Fruit fly (Drosophila melanogaster) whole organism, embryonic: ENCODE data around the gene CG15337.

Experiments used
- Antp ChIP-seq: fragments of 200-800 bp; sonication (Bioruptor generic); optimal IDR thresholded peaks from 3 replicates; lab custom pipeline; 2016; ENCODE audit warnings: missing biosample characterization, missing genetic modification characterization
- CG10462 ChIP-seq: fragments of 200-800 bp; sonication (Bioruptor generic); optimal IDR thresholded peaks from 2 replicates; lab custom pipeline; 2016; ENCODE audit warnings: missing biosample characterization, missing genetic modification characterization
- CG10959 ChIP-seq: fragments of 200-800 bp; sonication (Bioruptor generic); IDR thresholded peaks from 2 replicates; pipeline ENCODE4 v1.3.6; 2022; ENCODE audit warnings: missing biosample characterization, missing genetic modification characterization
- CG11723 ChIP-seq: fragments of 200-800 bp; sonication (Bioruptor generic); optimal IDR thresholded peaks from 2 replicates; lab custom pipeline; 2017; ENCODE audit warnings: missing biosample characterization, mild to moderate bottlenecking, missing genetic modification characterization
- CG12391 ChIP-seq: fragments of 200-800 bp; sonication (Bioruptor generic); optimal IDR thresholded peaks from 3 replicates; lab custom pipeline; 2018; ENCODE audit warnings: missing biosample characterization, mild to moderate bottlenecking, missing genetic modification characterization, moderate library complexity
- CG14441 ChIP-seq: fragments of 200-800 bp; sonication (Bioruptor generic); IDR thresholded peaks from 2 replicates; pipeline ENCODE4 v1.3.6; 2022; ENCODE audit warnings: missing biosample characterization, missing genetic modification characterization
- CG15011 ChIP-seq: fragments of 200-800 bp; sonication (Bioruptor generic); optimal IDR thresholded peaks from 3 replicates; lab custom pipeline; 2018; ENCODE audit warnings: missing biosample characterization, mild to moderate bottlenecking, missing genetic modification characterization
- CG17385 ChIP-seq: fragments of 200-800 bp; sonication (Bioruptor generic); optimal IDR thresholded peaks from 3 replicates; lab custom pipeline; 2018; ENCODE audit warnings: missing biosample characterization, mild to moderate bottlenecking, missing genetic modification characterization
- CG30431 ChIP-seq: fragments of 200-800 bp; sonication (Bioruptor generic); optimal IDR thresholded peaks from 2 replicates; lab custom pipeline; 2017; ENCODE audit warnings: missing biosample characterization, missing genetic modification characterization
- CG3163 ChIP-seq: fragments of 200-800 bp; sonication (Bioruptor generic); optimal IDR thresholded peaks from 3 replicates; lab custom pipeline; 2016; ENCODE audit warnings: missing biosample characterization, missing genetic modification characterization
- CG33213 ChIP-seq: fragments of 200-800 bp; sonication (Bioruptor generic); optimal IDR thresholded peaks from 3 replicates; lab custom pipeline; 2016; ENCODE audit warnings: missing biosample characterization, missing genetic modification characterization
- CG3838 ChIP-seq: fragments of 200-800 bp; sonication (Bioruptor generic); optimal IDR thresholded peaks from 3 replicates; lab custom pipeline; 2016; ENCODE audit warnings: missing biosample characterization, missing genetic modification characterization
- CG6813 ChIP-seq: fragments of 200-800 bp; sonication (Bioruptor generic); optimal IDR thresholded peaks from 2 replicates; lab custom pipeline; 2017; ENCODE audit warnings: missing biosample characterization, missing genetic modification characterization, mild to moderate bottlenecking, moderate library complexity, missing genetic modification reagents
- CG7928 ChIP-seq: fragments of 200-800 bp; sonication (Bioruptor generic); optimal IDR thresholded peaks from 2 replicates; lab custom pipeline; 2017; ENCODE audit warnings: missing biosample characterization, mild to moderate bottlenecking, missing genetic modification characterization
- CG7963 ChIP-seq: fragments of 200-800 bp; sonication (Bioruptor generic); IDR thresholded peaks from 3 replicates; pipeline ENCODE4 v1.3.6; 2022; ENCODE audit warnings: missing biosample characterization, missing genetic modification characterization; ENCODE audit not compliant: partially characterized antibody
- CG8765 ChIP-seq: fragments of 200-800 bp; sonication (Bioruptor generic); IDR thresholded peaks from 2 replicates; pipeline ENCODE4 v1.3.6; 2022; ENCODE audit warnings: missing biosample characterization, missing genetic modification characterization
- CG9215 ChIP-seq: fragments of 200-800 bp; sonication (Bioruptor generic); IDR thresholded peaks from 2 replicates; pipeline ENCODE4 v1.3.6; 2022; ENCODE audit warnings: missing biosample characterization, missing genetic modification characterization
- CG9797 ChIP-seq: fragments of 200-800 bp; sonication (Bioruptor generic); optimal IDR thresholded peaks from 3 replicates; lab custom pipeline; 2018; ENCODE audit warnings: missing biosample characterization, mild to moderate bottlenecking, missing genetic modification characterization
- D ChIP-seq, 2 experiments: fragments of 200-800 bp in 1 of 2; fragments of >200 bp in 1 of 2; sonication (Bioruptor generic) in 1 of 2; optimal IDR thresholded peaks; 2 replicates in 1 of 2; 3 replicates in 1 of 2; lab custom pipeline; 2017; ENCODE audit warnings: mild to moderate bottlenecking in 1 of 2, missing biosample characterization in 1 of 2, missing genetic modification characterization in 1 of 2, missing genetic modification reagents in 1 of 2
- D19B ChIP-seq: fragments of 200-800 bp; sonication (Bioruptor generic); optimal IDR thresholded peaks from 2 replicates; lab custom pipeline; 2017; ENCODE audit warnings: missing biosample characterization, mild to moderate bottlenecking, missing genetic modification characterization
- Dip3 ChIP-seq: fragments of 200-800 bp; sonication (Bioruptor generic); optimal IDR thresholded peaks from 3 replicates; lab custom pipeline; 2016; ENCODE audit warnings: missing biosample characterization, missing genetic modification characterization
- Gug ChIP-seq: fragments of 200-800 bp; sonication (Bioruptor generic); IDR thresholded peaks from 4 replicates; pipeline ENCODE4 v1.3.6; 2022; ENCODE audit warnings: missing biosample characterization, missing genetic modification characterization
- Kr ChIP-seq: fragments of 200-800 bp; sonication (Bioruptor generic); optimal IDR thresholded peaks from 2 replicates; lab custom pipeline; 2017; ENCODE audit warnings: missing biosample characterization, mild to moderate bottlenecking, missing genetic modification characterization
- Lhr ChIP-seq: fragments of 200-800 bp; sonication (Bioruptor generic); optimal IDR thresholded peaks from 3 replicates; lab custom pipeline; 2017; ENCODE audit warnings: mild to moderate bottlenecking, missing biosample characterization, missing genetic modification reagents, missing genetic modification characterization
- NFAT ChIP-seq: fragments of 200-800 bp; sonication (Bioruptor generic); IDR thresholded peaks from 2 replicates; pipeline ENCODE4 v1.3.6; 2022; ENCODE audit warnings: missing biosample characterization, missing genetic modification characterization
- Oli ChIP-seq: fragments of 200-800 bp; sonication (Bioruptor generic); optimal IDR thresholded peaks from 2 replicates; lab custom pipeline; 2018; ENCODE audit warnings: missing biosample characterization, mild to moderate bottlenecking, missing genetic modification characterization, moderate library complexity
- Rx ChIP-seq: fragments of 200-800 bp; sonication (Bioruptor generic); IDR thresholded peaks from 2 replicates; pipeline ENCODE4 v1.3.6; 2022; ENCODE audit warnings: missing biosample characterization, missing genetic modification characterization
- Side ChIP-seq: fragments of 200-800 bp; sonication (Bioruptor generic); optimal IDR thresholded peaks from 2 replicates; lab custom pipeline; 2016; ENCODE audit warnings: missing biosample characterization, missing genetic modification characterization
- btn ChIP-seq: fragments of 200-800 bp; sonication (Bioruptor generic); optimal IDR thresholded peaks from 2 replicates; lab custom pipeline; 2016; ENCODE audit warnings: missing biosample characterization, missing genetic modification characterization
- caup ChIP-seq: fragments of 200-800 bp; sonication (Bioruptor generic); optimal IDR thresholded peaks from 3 replicates; lab custom pipeline; 2017; ENCODE audit warnings: missing biosample characterization, mild to moderate bottlenecking, missing genetic modification characterization, moderate library complexity; ENCODE audit not compliant: severe bottlenecking
- chm ChIP-seq: fragments of 200-800 bp; sonication (Bioruptor generic); IDR thresholded peaks from 2 replicates; pipeline ENCODE4 v1.3.6; 2022; ENCODE audit warnings: missing biosample characterization, missing genetic modification characterization
- dmrt99B ChIP-seq: fragments of 200-800 bp; sonication (Bioruptor generic); optimal IDR thresholded peaks from 2 replicates; lab custom pipeline; 2018; ENCODE audit warnings: missing biosample characterization, mild to moderate bottlenecking, missing genetic modification characterization, moderate library complexity
- eyg ChIP-seq: fragments of 200-800 bp; sonication (Bioruptor generic); optimal IDR thresholded peaks from 3 replicates; lab custom pipeline; 2016; ENCODE audit warnings: missing biosample characterization, missing genetic modification characterization
- gem ChIP-seq: fragments of 200-800 bp; sonication (Bioruptor generic); optimal IDR thresholded peaks from 2 replicates; lab custom pipeline; 2019; ENCODE audit warnings: missing biosample characterization, mild to moderate bottlenecking, missing genetic modification characterization, moderate library complexity
- her ChIP-seq: fragments of 200-800 bp; sonication (Bioruptor generic); optimal IDR thresholded peaks from 2 replicates; lab custom pipeline; 2016; ENCODE audit warnings: missing biosample characterization, missing genetic modification characterization
- lilli ChIP-seq: fragments of 200-800 bp; sonication (Bioruptor generic); optimal IDR thresholded peaks from 3 replicates; lab custom pipeline; 2016; ENCODE audit warnings: missing biosample characterization, missing genetic modification characterization
- nerfin-2 ChIP-seq: fragments of 200-800 bp; sonication (Bioruptor generic); IDR thresholded peaks from 2 replicates; pipeline ENCODE4 v1.3.6; 2022; ENCODE audit warnings: missing biosample characterization, missing genetic modification characterization; ENCODE audit not compliant: partially characterized antibody
- odd ChIP-seq: fragments of 200-800 bp; sonication (Bioruptor generic); optimal IDR thresholded peaks from 2 replicates; lab custom pipeline; 2017; ENCODE audit warnings: missing biosample characterization, mild to moderate bottlenecking, missing genetic modification characterization
- org-1 ChIP-seq: fragments of 200-800 bp; sonication (Bioruptor generic); optimal IDR thresholded peaks from 2 replicates; lab custom pipeline; 2017; ENCODE audit warnings: missing biosample characterization, missing genetic modification characterization
- phol ChIP-seq: fragments of 200-800 bp; sonication (Bioruptor generic); optimal IDR thresholded peaks from 3 replicates; lab custom pipeline; 2018; ENCODE audit warnings: missing biosample characterization, mild to moderate bottlenecking, missing genetic modification characterization, moderate library complexity
- pros ChIP-seq: fragments of 200-800 bp; sonication (Bioruptor generic); optimal IDR thresholded peaks from 3 replicates; lab custom pipeline; 2019; ENCODE audit warnings: missing biosample characterization, mild to moderate bottlenecking, missing genetic modification characterization, moderate library complexity
- ranshi ChIP-seq: fragments of 200-800 bp; sonication (Bioruptor generic); IDR thresholded peaks from 2 replicates; pipeline ENCODE4 v1.3.6; 2022; ENCODE audit warnings: missing biosample characterization, missing genetic modification characterization
- sisA ChIP-seq: fragments of 200-800 bp; sonication (Bioruptor generic); IDR thresholded peaks from 2 replicates; pipeline ENCODE4 v1.3.6; 2022; ENCODE audit warnings: missing biosample characterization, missing genetic modification characterization
- slou ChIP-seq: fragments of 200-800 bp; sonication (Bioruptor generic); optimal IDR thresholded peaks from 3 replicates; lab custom pipeline; 2016; ENCODE audit warnings: missing biosample characterization, missing genetic modification characterization
- twi ChIP-seq: fragments of 200-800 bp; optimal IDR thresholded peaks from 2 replicates; lab custom pipeline; 2019; ENCODE audit warnings: missing biosample characterization, mild to moderate bottlenecking, missing genetic modification characterization, moderate library complexity
- vnd ChIP-seq: fragments of 200-800 bp; sonication (Bioruptor generic); IDR thresholded peaks from 3 replicates; pipeline ENCODE4 v1.3.6; 2022; ENCODE audit warnings: missing biosample characterization, missing genetic modification characterization; ENCODE audit not compliant: partially characterized antibody
- wek ChIP-seq: fragments of 200-800 bp; sonication (Bioruptor generic); optimal IDR thresholded peaks from 3 replicates; lab custom pipeline; 2018; ENCODE audit warnings: missing biosample characterization, mild to moderate bottlenecking, missing genetic modification characterization, moderate library complexity
- wor ChIP-seq: fragments of 200-800 bp; sonication (Bioruptor generic); IDR thresholded peaks from 2 replicates; pipeline ENCODE4 v1.3.6; 2022; ENCODE audit warnings: missing biosample characterization, missing genetic modification characterization
- yki ChIP-seq: fragments of >200 bp; optimal IDR thresholded peaks from 3 replicates; lab custom pipeline; 2018
- zen2 ChIP-seq: fragments of 200-800 bp; sonication (Bioruptor generic); IDR thresholded peaks from 3 replicates; pipeline ENCODE4 v1.3.6; 2022; ENCODE audit warnings: missing biosample characterization, missing genetic modification characterization; ENCODE audit not compliant: partially characterized antibody
- zf30C ChIP-seq: fragments of 200-800 bp; sonication (Bioruptor generic); optimal IDR thresholded peaks from 3 replicates; lab custom pipeline; 2018; ENCODE audit warnings: missing biosample characterization, mild to moderate bottlenecking, missing genetic modification characterization

The CG15337 gene

DNA sequence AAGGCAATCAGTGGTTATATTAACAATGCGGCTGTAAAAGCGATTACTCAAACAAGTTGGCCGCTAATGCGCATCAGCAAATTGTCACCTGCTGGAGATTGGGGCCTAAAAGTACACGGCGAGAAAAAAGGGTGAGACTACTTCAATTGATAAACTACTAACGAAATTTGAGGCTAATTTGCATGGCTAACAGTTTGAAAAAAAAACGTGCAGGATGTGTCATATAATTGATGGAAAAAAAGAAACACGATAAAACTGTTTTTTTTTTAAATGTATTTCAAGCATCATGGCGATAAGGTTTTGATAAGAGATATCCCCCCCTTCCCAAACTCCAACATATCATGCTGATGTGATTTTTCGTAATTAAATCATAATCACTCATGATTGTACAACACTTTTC lies 47.1 kb upstream of the CG15337 start (continued):
- TF ChIP-seq vnd (GFP tag; lab: Robert Waterston, UW) (no peak), CG7928 (GFP tag; lab: Kevin White, UChicago) (no peak), Lhr (GFP tag; lab: Kevin White, UChicago) (no peak), CG9797 (no peak), Oli (peak; percentile 25), Side (GFP tag; lab: Kevin White, UChicago) (peak; percentile 8), NFAT (GFP tag; lab: Robert Waterston, UW) (0 out of 2 replicates have a peak, but pooled peaks have one; percentile 3), CG33213 (GFP tag; lab: Kevin White, UChicago) (no peak), zen2 (GFP tag; lab: Robert Waterston, UW) (no peak), CG11723 (GFP tag; lab: Kevin White, UChicago) (no peak), CG15011 (GFP tag; lab: Kevin White, UChicago) (peak; percentile 11), Gug (GFP tag; lab: Robert Waterston, UW) (no peak), yki (lab: Kevin White, UChicago) (no peak), lilli (GFP tag; lab: Kevin White, UChicago) (peak; percentile 51), CG10462 (GFP tag; lab: Kevin White, UChicago) (no peak), Kr (GFP tag; lab: Kevin White, UChicago) (no peak), Antp (GFP tag; lab: Kevin White, UChicago) (peak; percentile 5), her (GFP tag; lab: Kevin White, UChicago) (no peak), eyg (GFP tag; lab: Kevin White, UChicago) (no peak), slou (peak; percentile 8), btn (no peak), phol (no peak), org-1 (no peak), CG7963 (GFP tag; lab: Robert Waterston, UW) (no peak), CG3163 (GFP tag; lab: Kevin White, UChicago) (no peak), twi (tag; lab: Kevin White, UChicago) (no peak), gem (peak; percentile 55), caup (GFP tag; lab: Kevin White, UChicago) (peak; percentile 46), CG30431 (GFP tag; lab: Kevin White, UChicago) (no peak), sisA (GFP tag; lab: Robert Waterston, UW) (no peak), zf30C (no peak), CG14441 (GFP tag; lab: Robert Waterston, UW) (peak; percentile 41), D (optimal IDR thresholded peaks at IDR 0.05; lab: Kevin White, UChicago) (no peak), D (GFP tag; optimal IDR thresholded peaks at IDR 0.05; lab: Kevin White, UChicago) (no peak), CG17385 (GFP tag; lab: Kevin White, UChicago) (no peak), CG9215 (0 out of 2 replicates have a peak, but pooled peaks have one; percentile 15), Dip3 (GFP tag; lab: Kevin White, UChicago) (peak; percentile 2), D19B (GFP tag; lab: Kevin White, UChicago) (peak; percentile 37), wor (no peak), CG6813 (GFP tag; lab: Kevin White, UChicago) (no peak), CG8765 (GFP tag; lab: Robert Waterston, UW) (no peak), CG3838 (GFP tag; lab: Kevin White, UChicago) (no peak), Rx (GFP tag; lab: Robert Waterston, UW) (no peak), CG12391 (tag; lab: Kevin White, UChicago) (no peak), ranshi (GFP tag; lab: Robert Waterston, UW) (peak; percentile 15; the same call in 1 of the 2 replicates), nerfin-2 (GFP tag; lab: Robert Waterston, UW) (no peak), chm (no peak), pros (GFP tag; lab: Kevin White, UChicago) (no peak), wek (no peak), CG10959 (GFP tag; lab: Robert Waterston, UW) (no peak), odd (GFP tag; lab: Kevin White, UChicago) (no peak), dmrt99B (tag; lab: Kevin White, UChicago) (peak; percentile 31)
